Worm (Caenorhabditis elegans) whole organism, L3 larva: Measurements from ENCODE around the gene ZK177.1.

Experiments used
- elt-1 ChIP-seq: fragments of 150-350 bp; optimal IDR thresholded peaks from 2 replicates; lab custom pipeline; 2014; ENCODE audit warnings: missing biosample characterization, missing genetic modification characterization
- fos-1 ChIP-seq: fragments of 150-350 bp; optimal IDR thresholded peaks from 2 replicates; lab custom pipeline; 2014; ENCODE audit warnings: missing biosample characterization, missing genetic modification characterization
- mdl-1 ChIP-seq: fragments of 150-350 bp; optimal IDR thresholded peaks from 2 replicates; lab custom pipeline; 2014; ENCODE audit warnings: missing biosample characterization, missing genetic modification characterization
- nhr-77 ChIP-seq: fragments of 150-350 bp; optimal IDR thresholded peaks from 2 replicates; lab custom pipeline; 2014; ENCODE audit warnings: missing biosample characterization, missing genetic modification characterization
- unc-62 ChIP-seq: fragments of 150-350 bp; sonication (generic microtip); optimal IDR thresholded peaks from 4 replicates; lab custom pipeline; 2014; ENCODE audit warnings: missing biosample characterization, missing genetic modification reagents, missing genetic modification characterization

ce11 chrII:5557134-5557533, 29.2 kb downstream of the ZK177.1 start:
- TF ChIP-seq fos-1 (tag; lab: Kevin White, UChicago) (no peak), mdl-1 (no peak), nhr-77 (tag; lab: Kevin White, UChicago) (no peak), unc-62 (GFP tag; lab: Kevin White, UChicago) (no peak), elt-1 (tag; lab: Kevin White, UChicago) (no peak)
